Worm (Caenorhabditis elegans): ENCODE results near the gene sek-1.

Gene sek-1

DNA sequence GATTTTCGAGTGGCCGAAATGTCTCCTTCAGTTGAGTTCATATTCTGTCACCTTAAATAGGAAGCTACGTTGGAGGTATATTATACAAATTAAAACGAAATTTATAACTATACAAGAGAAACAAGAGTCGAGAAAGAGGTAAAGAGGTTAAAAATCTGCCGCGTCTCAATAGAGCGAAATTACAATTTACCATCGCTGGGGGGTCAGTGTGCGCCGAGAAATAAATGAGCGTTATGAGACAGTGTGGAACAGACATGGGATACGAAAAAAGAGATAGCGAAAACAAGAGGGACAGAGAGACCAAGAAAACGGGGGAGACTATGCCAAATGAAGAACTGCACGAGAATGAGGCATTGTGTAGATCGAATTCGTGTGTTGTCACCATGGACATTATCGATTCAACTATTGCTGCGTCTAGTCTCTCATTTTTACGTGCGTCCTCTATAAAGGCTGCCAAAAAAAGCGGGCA, 28.6 kb upstream of the sek-1 start, which contains the start of gene ZK154.5 (continued):
- TF ChIP-seq vab-15 (tag; optimal IDR thresholded peaks at IDR 0.05), result no peak
- TF ChIP-seq skn-1 (tag; optimal IDR thresholded peaks at IDR 0.05), result peak; percentile 15
- TF ChIP-seq C16A3.4 (tag; optimal IDR thresholded peaks at IDR 0.05), result peak; percentile 30
- peak; percentile 58 to 74 for TF ChIP-seq lin-35 (GFP tag; optimal IDR thresholded peaks at IDR 0.05)
- no peak for TF ChIP-seq fkh-4 (tag; optimal IDR thresholded peaks at IDR 0.05; ENCODE audit: borderline replicate concordance)
- no peak for TF ChIP-seq pqm-1 (tag; optimal IDR thresholded peaks at IDR 0.05)
- TF ChIP-seq nhr-85 (tag), result peak; percentile 36
- TF ChIP-seq isw-1 (GFP tag; IDR thresholded peaks at IDR 0.05), result no peak
- no peak for TF ChIP-seq lin-13 (GFP tag; optimal IDR thresholded peaks at IDR 0.05)
- TF ChIP-seq swsn-7 (tag; optimal IDR thresholded peaks at IDR 0.05), result peak; percentile 49
- no peak for TF ChIP-seq ama-1 (optimal IDR thresholded peaks at IDR 0.05)
- TF ChIP-seq pax-3 (tag; optimal IDR thresholded peaks at IDR 0.05), result no peak
- no peak for TF ChIP-seq tlp-1 (tag; optimal IDR thresholded peaks at IDR 0.05)
- no peak for TF ChIP-seq ets-5 (GFP tag; IDR thresholded peaks at IDR 0.05)
- no peak for TF ChIP-seq sptf-1 (tag; optimal IDR thresholded peaks at IDR 0.05)
- no peak for TF ChIP-seq ceh-63 (GFP tag; optimal IDR thresholded peaks at IDR 0.05)
- no peak for TF ChIP-seq unc-98 (GFP tag; IDR thresholded peaks at IDR 0.05)
- TF ChIP-seq fos-1 (tag; optimal IDR thresholded peaks at IDR 0.05), result no peak
- TF ChIP-seq hpl-2 (GFP tag; optimal IDR thresholded peaks at IDR 0.05), result no peak
- peak; percentile 43 for TF ChIP-seq fkh-8 (tag; optimal IDR thresholded peaks at IDR 0.05)
- TF ChIP-seq elt-2 (tag; optimal IDR thresholded peaks at IDR 0.05), result no peak
- TF ChIP-seq aha-1 (tag; optimal IDR thresholded peaks at IDR 0.05), result no peak
- no peak for TF ChIP-seq nhr-90 (tag; optimal IDR thresholded peaks at IDR 0.05; ENCODE audit: poor library complexity)
- no peak for TF ChIP-seq ztf-4 (tag; optimal IDR thresholded peaks at IDR 0.05)
- TF ChIP-seq unc-130 (tag; optimal IDR thresholded peaks at IDR 0.05), result no peak
- no peak for TF ChIP-seq mef-2 (tag; optimal IDR thresholded peaks at IDR 0.05)
- no peak for TF ChIP-seq C04F5.9 (tag; optimal IDR thresholded peaks at IDR 0.05)
- TF ChIP-seq dsc-1 (tag; optimal IDR thresholded peaks at IDR 0.05), result no peak
- no peak for TF ChIP-seq snpc-4 (tag; optimal IDR thresholded peaks at IDR 0.05)
- no peak for TF ChIP-seq F16B12.6 (tag; optimal IDR thresholded peaks at IDR 0.05)
- TF ChIP-seq hlh-17 (GFP tag; optimal IDR thresholded peaks at IDR 0.05; ENCODE audit: borderline replicate concordance), result no peak
- no peak for TF ChIP-seq zag-1 (tag; optimal IDR thresholded peaks at IDR 0.05)
- TF ChIP-seq snu-23 (GFP tag; optimal IDR thresholded peaks at IDR 0.05), result peak; percentile 74

DNA sequence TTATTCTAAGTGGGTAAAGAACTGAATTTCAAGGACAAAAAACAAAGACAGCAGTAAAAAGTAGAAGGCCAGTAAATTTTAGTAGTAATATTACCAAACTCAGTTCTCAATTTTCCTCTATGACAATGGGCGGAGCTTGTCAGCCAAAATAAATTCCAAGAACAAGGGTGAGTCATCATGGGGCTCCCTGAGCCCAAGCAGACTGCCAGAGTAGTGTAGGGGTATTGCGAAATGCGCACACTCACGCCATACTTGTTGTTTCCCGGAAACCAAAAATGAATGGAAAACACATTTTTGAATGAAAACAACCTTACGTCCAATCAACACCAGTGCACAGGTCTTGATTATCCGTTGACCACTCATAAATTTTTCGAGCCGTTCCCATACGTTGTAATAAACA, 24.7 kb upstream of the sek-1 start:
- TF ChIP-seq ceh-88 (GFP tag; IDR thresholded peaks at IDR 0.05), result no peak
- no peak for TF ChIP-seq aly-2 (tag; optimal IDR thresholded peaks at IDR 0.05)
- no peak for TF ChIP-seq unc-98 (GFP tag; IDR thresholded peaks at IDR 0.05)
- peak; percentile 80 for TF ChIP-seq lin-14 (GFP tag; optimal IDR thresholded peaks at IDR 0.05)
- TF ChIP-seq irx-1 (tag; optimal IDR thresholded peaks at IDR 0.05), result no peak
- TF ChIP-seq lin-35 (GFP tag; optimal IDR thresholded peaks at IDR 0.05), result no peak
- TF ChIP-seq hlh-17 (GFP tag; optimal IDR thresholded peaks at IDR 0.05; ENCODE audit: borderline replicate concordance), result no peak
- no peak for TF ChIP-seq nhr-28 (tag; optimal IDR thresholded peaks at IDR 0.05)
- TF ChIP-seq nhr-77 (tag; optimal IDR thresholded peaks at IDR 0.05), result no peak
- no peak for TF ChIP-seq nhr-12 (tag; optimal IDR thresholded peaks at IDR 0.05)
- TF ChIP-seq alr-1 (tag; optimal IDR thresholded peaks at IDR 0.05; ENCODE audit: borderline replicate concordance), result no peak
- TF ChIP-seq jun-1 (tag; optimal IDR thresholded peaks at IDR 0.05), result peak; percentile 68
- peak; percentile 8 for TF ChIP-seq sox-4 (tag; optimal IDR thresholded peaks at IDR 0.05)
- TF ChIP-seq C34B4.2 (tag; optimal IDR thresholded peaks at IDR 0.05), result no peak
- TF ChIP-seq C04F5.9 (tag; optimal IDR thresholded peaks at IDR 0.05), result no peak
- TF ChIP-seq efl-1 (optimal IDR thresholded peaks at IDR 0.05), result peak in 1 of 2 experiments; percentile 20
- TF ChIP-seq efl-1 (GFP tag; optimal IDR thresholded peaks at IDR 0.05 in 1 of 2), result peak in 1 of 2 experiments; percentile 22
- no peak for TF ChIP-seq nhr-84 (tag; optimal IDR thresholded peaks at IDR 0.05)
- peak; percentile 94 for TF ChIP-seq fkh-8 (tag; optimal IDR thresholded peaks at IDR 0.05)
- TF ChIP-seq snpc-4 (tag; optimal IDR thresholded peaks at IDR 0.05), result no peak
- peak in 1 of 2 experiments; percentile 28 for TF ChIP-seq lsy-2 (tag; optimal IDR thresholded peaks at IDR 0.05)
- TF ChIP-seq sptf-1 (tag; optimal IDR thresholded peaks at IDR 0.05), result no peak
- TF ChIP-seq nhr-85 (tag), result no peak
- TF ChIP-seq pag-3 (tag; optimal IDR thresholded peaks at IDR 0.05; ENCODE audit: borderline replicate concordance, insufficient read depth), result no peak
- no peak for TF ChIP-seq ceh-63 (GFP tag; optimal IDR thresholded peaks at IDR 0.05)
- TF ChIP-seq ceh-90 (tag; optimal IDR thresholded peaks at IDR 0.05), result no peak
- TF ChIP-seq blmp-1 (tag; optimal IDR thresholded peaks at IDR 0.05), result no peak
- TF ChIP-seq snu-23 (GFP tag; optimal IDR thresholded peaks at IDR 0.05), result no peak
- peak; percentile 50 for TF ChIP-seq unc-86 (tag; optimal IDR thresholded peaks at IDR 0.05)
- no peak for TF ChIP-seq ztf-11 (tag; optimal IDR thresholded peaks at IDR 0.05)
- peak; percentile 5 for TF ChIP-seq ceh-8 (GFP tag; optimal IDR thresholded peaks at IDR 0.05)
